Fruit fly (Drosophila melanogaster) S2 (cell line): Measurements from ENCODE around the gene CG14627.

Experiments
- CG8478 ChIP-seq: fragments of >200 bp; optimal IDR thresholded peaks from 2 replicates; lab custom pipeline; 2018
- CTCF ChIP-seq, 2 experiments: fragments of >200 bp; optimal IDR thresholded peaks; 2 replicates each; lab custom pipeline; 2018

dm6 chrX:1173564-1173963 is 7.9 kb upstream of the CG14627 start:
- TF ChIP-seq CTCF (optimal IDR thresholded peaks at IDR 0.05; lab: Kevin White, UChicago), result no peak
- TF ChIP-seq CG8478 (lab: Kevin White, UChicago), result no peak
